Fruit fly (Drosophila melanogaster) whole organism, pupa: ENCODE data around the gene cue.

Experiments used
- CG12605 ChIP-seq: fragments of 200-800 bp; sonication (Bioruptor generic); IDR thresholded peaks from 2 replicates; pipeline ENCODE4 v1.3.6; 2022; ENCODE audit warnings: missing biosample characterization, missing genetic modification characterization
- CG15710 ChIP-seq: fragments of 200-800 bp; sonication (Bioruptor generic); optimal IDR thresholded peaks from 2 replicates; lab custom pipeline; 2018; ENCODE audit warnings: missing biosample characterization, mild to moderate bottlenecking, missing genetic modification characterization, moderate library complexity
- CG17806 ChIP-seq: fragments of 200-800 bp; sonication (Bioruptor generic); optimal IDR thresholded peaks from 2 replicates; lab custom pipeline; 2018; ENCODE audit warnings: missing biosample characterization, mild to moderate bottlenecking, missing genetic modification characterization, moderate library complexity
- CG32121 ChIP-seq: fragments of 200-800 bp; sonication (Bioruptor generic); IDR thresholded peaks from 2 replicates; pipeline ENCODE4 v1.3.6; 2022; ENCODE audit warnings: missing biosample characterization, missing genetic modification characterization
- CG4496 ChIP-seq: fragments of 200-800 bp; sonication (Bioruptor generic); IDR thresholded peaks from 3 replicates; pipeline ENCODE4 v1.3.6; 2022; ENCODE audit warnings: missing biosample characterization, missing genetic modification characterization
- CG8301 ChIP-seq: fragments of 200-800 bp; sonication (Bioruptor generic); optimal IDR thresholded peaks from 2 replicates; lab custom pipeline; 2018; ENCODE audit warnings: missing biosample characterization, mild to moderate bottlenecking, missing genetic modification characterization
- EcR ChIP-seq: fragments of 200-800 bp; sonication (Bioruptor generic); optimal IDR thresholded peaks from 3 replicates; lab custom pipeline; 2019; ENCODE audit warnings: missing biosample characterization, missing genetic modification characterization, mild to moderate bottlenecking, moderate library complexity, missing genetic modification reagents
- Ets98B ChIP-seq: fragments of 200-800 bp; sonication (Bioruptor generic); IDR thresholded peaks from 2 replicates; pipeline ENCODE4 v1.3.6; 2022; ENCODE audit warnings: missing biosample characterization, missing genetic modification characterization
- Pif1B ChIP-seq: fragments of 200-800 bp; sonication (Bioruptor generic); optimal IDR thresholded peaks from 3 replicates; lab custom pipeline; 2016; ENCODE audit warnings: missing biosample characterization, missing genetic modification characterization
- Snoo ChIP-seq: fragments of 200-800 bp; sonication (Bioruptor generic); optimal IDR thresholded peaks from 3 replicates; lab custom pipeline; 2017; ENCODE audit warnings: missing biosample characterization, mild to moderate bottlenecking, missing genetic modification characterization, inconsistent platforms
- rn ChIP-seq: fragments of 200-800 bp; sonication (Bioruptor generic); IDR thresholded peaks from 2 replicates; pipeline ENCODE4 v1.3.6; 2022; ENCODE audit warnings: missing biosample characterization, missing genetic modification characterization

- TF ChIP-seq rn (GFP tag; lab: Robert Waterston, UW): no peak
- no peak for TF ChIP-seq CG32121 (GFP tag; lab: Robert Waterston, UW)
- peak; percentile 1 for TF ChIP-seq EcR
- TF ChIP-seq CG8301 (tag; lab: Kevin White, UChicago): no peak
- TF ChIP-seq CG12605 (GFP tag; lab: Robert Waterston, UW): no peak
- no peak for TF ChIP-seq Snoo
- TF ChIP-seq Pif1B (GFP tag; lab: Kevin White, UChicago): no peak
- TF ChIP-seq CG17806: no peak
- TF ChIP-seq CG15710: no peak
- no peak for TF ChIP-seq CG4496 (GFP tag; lab: Robert Waterston, UW)
- no peak for TF ChIP-seq Ets98B
These were observed 21.3 kb upstream of the cue start for dm6 chr3L:1538314-1538854.
